Fruit fly (Drosophila melanogaster) whole organism, embryonic: ENCODE data around the gene CG34148.
A peak's percentile ranks its signal among the peaks of the same experiment; 100 is the strongest.

Experiments
- Bdp1 ChIP-seq: fragments of 200-800 bp; sonication (Bioruptor generic); optimal IDR thresholded peaks from 3 replicates; lab custom pipeline; 2016; ENCODE audit warnings: missing biosample characterization, missing genetic modification characterization
- CG10366 ChIP-seq: fragments of 200-800 bp; sonication (Bioruptor generic); IDR thresholded peaks from 2 replicates; pipeline ENCODE4 v1.3.6; 2022; ENCODE audit warnings: missing biosample characterization, missing genetic modification characterization
- CG11504 ChIP-seq: fragments of 200-800 bp; sonication (Bioruptor generic); optimal IDR thresholded peaks from 3 replicates; lab custom pipeline; 2019; ENCODE audit warnings: missing biosample characterization, mild to moderate bottlenecking, missing genetic modification characterization, moderate library complexity
- CG12236 ChIP-seq: fragments of 200-800 bp; sonication (Bioruptor generic); optimal IDR thresholded peaks from 2 replicates; lab custom pipeline; 2016; ENCODE audit warnings: missing biosample characterization, missing genetic modification characterization
- CG12659 ChIP-seq: fragments of 200-800 bp; sonication (Bioruptor generic); optimal IDR thresholded peaks from 3 replicates; lab custom pipeline; 2017; ENCODE audit warnings: mild to moderate bottlenecking, missing biosample characterization, missing genetic modification reagents, missing genetic modification characterization
- CG13296 ChIP-seq: fragments of 200-800 bp; sonication (Bioruptor generic); optimal IDR thresholded peaks from 3 replicates; lab custom pipeline; 2018; ENCODE audit warnings: missing biosample characterization, mild to moderate bottlenecking, missing genetic modification characterization
- CG13424 ChIP-seq: fragments of 200-800 bp; sonication (Bioruptor generic); optimal IDR thresholded peaks from 2 replicates; lab custom pipeline; 2019; ENCODE audit warnings: missing biosample characterization, mild to moderate bottlenecking, missing genetic modification characterization, moderate library complexity
- CG13775 ChIP-seq: fragments of 200-800 bp; sonication (Bioruptor generic); optimal IDR thresholded peaks from 3 replicates; lab custom pipeline; 2017; ENCODE audit warnings: missing biosample characterization, mild to moderate bottlenecking, missing genetic modification characterization
- CG13894 ChIP-seq: fragments of 200-800 bp; sonication (Bioruptor generic); optimal IDR thresholded peaks from 3 replicates; lab custom pipeline; 2018; ENCODE audit warnings: missing biosample characterization, mild to moderate bottlenecking, missing genetic modification characterization, moderate library complexity
- CG14667 ChIP-seq: fragments of 200-800 bp; sonication (Bioruptor generic); IDR thresholded peaks from 2 replicates; pipeline ENCODE4 v1.3.6; 2022; ENCODE audit warnings: missing biosample characterization, missing genetic modification characterization
- CG14965 ChIP-seq: fragments of 200-800 bp; sonication (Bioruptor generic); optimal IDR thresholded peaks from 2 replicates; lab custom pipeline; 2016; ENCODE audit warnings: missing biosample characterization, missing genetic modification characterization, borderline replicate concordance
- CG15073 ChIP-seq: fragments of 200-800 bp; sonication (Bioruptor generic); optimal IDR thresholded peaks from 2 replicates; lab custom pipeline; 2016; ENCODE audit warnings: missing biosample characterization, missing genetic modification characterization
- CG1792 ChIP-seq: fragments of 200-800 bp; sonication (Bioruptor generic); optimal IDR thresholded peaks from 2 replicates; lab custom pipeline; 2016; ENCODE audit warnings: missing biosample characterization, missing genetic modification characterization
- CG1832 ChIP-seq: fragments of 200-800 bp; sonication (Bioruptor generic); optimal IDR thresholded peaks from 2 replicates; lab custom pipeline; 2017; ENCODE audit warnings: missing biosample characterization, mild to moderate bottlenecking, missing genetic modification characterization, inconsistent platforms
- CG18476 ChIP-seq: fragments of 200-800 bp; sonication (Bioruptor generic); optimal IDR thresholded peaks from 2 replicates; lab custom pipeline; 2016; ENCODE audit warnings: missing biosample characterization, mild to moderate bottlenecking, missing genetic modification characterization
- CG18599 ChIP-seq: fragments of 200-800 bp; sonication (Bioruptor generic); optimal IDR thresholded peaks from 3 replicates; lab custom pipeline; 2017; ENCODE audit warnings: missing biosample characterization, missing genetic modification characterization, mild to moderate bottlenecking, moderate library complexity, missing genetic modification reagents
- CG2712 ChIP-seq: fragments of 200-800 bp; optimal IDR thresholded peaks from 3 replicates; lab custom pipeline; 2019; ENCODE audit warnings: missing biosample characterization, mild to moderate bottlenecking, missing genetic modification characterization, moderate library complexity
- CG30431 ChIP-seq: fragments of 200-800 bp; sonication (Bioruptor generic); optimal IDR thresholded peaks from 2 replicates; lab custom pipeline; 2017; ENCODE audit warnings: missing biosample characterization, missing genetic modification characterization
- CG5180 ChIP-seq: fragments of 200-800 bp; sonication (Bioruptor generic); optimal IDR thresholded peaks from 3 replicates; lab custom pipeline; 2017; ENCODE audit warnings: missing biosample characterization, missing genetic modification characterization, mild to moderate bottlenecking, moderate library complexity, missing genetic modification reagents
- CG7357 ChIP-seq: fragments of 200-800 bp; sonication (Bioruptor generic); IDR thresholded peaks from 3 replicates; pipeline ENCODE4 v1.3.6; 2022; ENCODE audit warnings: missing biosample characterization, missing genetic modification characterization
- CG7839 ChIP-seq: fragments of 200-800 bp; sonication (Bioruptor generic); optimal IDR thresholded peaks from 3 replicates; lab custom pipeline; 2018; ENCODE audit warnings: missing biosample characterization, mild to moderate bottlenecking, missing genetic modification characterization, moderate library complexity
- CG8388 ChIP-seq: fragments of 200-800 bp; sonication (Bioruptor generic); optimal IDR thresholded peaks from 2 replicates; lab custom pipeline; 2019; ENCODE audit warnings: missing biosample characterization, mild to moderate bottlenecking, missing genetic modification characterization, moderate library complexity
- D19A ChIP-seq: fragments of 200-800 bp; optimal IDR thresholded peaks from 3 replicates; lab custom pipeline; 2019; ENCODE audit warnings: missing biosample characterization, mild to moderate bottlenecking, missing genetic modification characterization, moderate library complexity
- Doc3 ChIP-seq: fragments of 200-800 bp; sonication (Bioruptor generic); IDR thresholded peaks from 3 replicates; pipeline ENCODE4 v1.3.6; 2022; ENCODE audit warnings: missing biosample characterization, missing genetic modification characterization; ENCODE audit not compliant: partially characterized antibody
- Eip74EF ChIP-seq, 2 experiments: fragments of 200-800 bp in 1 of 2; fragments of >200 bp in 1 of 2; sonication (Bioruptor generic) in 1 of 2; optimal IDR thresholded peaks; 2 replicates each; lab custom pipeline; 2017 to 2019; ENCODE audit warnings: missing biosample characterization in 2 of 2, missing genetic modification characterization in 2 of 2, mild to moderate bottlenecking in 1 of 2, moderate library complexity in 1 of 2
- HLHmδ ChIP-seq: fragments of 200-800 bp; sonication (Bioruptor generic); optimal IDR thresholded peaks from 2 replicates; lab custom pipeline; 2018; ENCODE audit warnings: missing biosample characterization, mild to moderate bottlenecking, missing genetic modification characterization, moderate library complexity
- Hand ChIP-seq: fragments of 200-800 bp; sonication (Bioruptor generic); optimal IDR thresholded peaks from 2 replicates; lab custom pipeline; 2017; ENCODE audit warnings: mild to moderate bottlenecking, missing biosample characterization, missing genetic modification reagents, missing genetic modification characterization
- Neu2 ChIP-seq: fragments of 200-800 bp; sonication (Bioruptor generic); optimal IDR thresholded peaks from 3 replicates; lab custom pipeline; 2016; ENCODE audit warnings: missing biosample characterization, missing genetic modification characterization, borderline replicate concordance
- Spps ChIP-seq: fragments of 200-800 bp; sonication (Bioruptor generic); optimal IDR thresholded peaks from 2 replicates; lab custom pipeline; 2018; ENCODE audit warnings: missing biosample characterization, mild to moderate bottlenecking, missing genetic modification characterization
- Ssrp ChIP-seq: fragments of 200-800 bp; sonication (Bioruptor generic); optimal IDR thresholded peaks from 2 replicates; lab custom pipeline; 2018; ENCODE audit warnings: missing biosample characterization, mild to moderate bottlenecking, missing genetic modification characterization, moderate library complexity
- Trl ChIP-seq, 3 experiments: fragments of >200 bp in 2 of 3; fragments of 200-800 bp in 1 of 3; sonication (Bioruptor generic) in 1 of 3; optimal IDR thresholded peaks; 2 replicates in 1 of 3; 3 replicates in 2 of 3; lab custom pipeline; 2016 to 2017; ENCODE audit warnings: missing biosample characterization in 1 of 3, missing genetic modification characterization in 1 of 3
- abd-A ChIP-seq: fragments of 200-800 bp; sonication (Bioruptor generic); optimal IDR thresholded peaks from 3 replicates; lab custom pipeline; 2019; ENCODE audit warnings: missing biosample characterization, mild to moderate bottlenecking, missing genetic modification characterization, moderate library complexity
- al ChIP-seq: fragments of 200-800 bp; sonication (Bioruptor generic); IDR thresholded peaks from 2 replicates; pipeline ENCODE4 v1.3.6; 2022; ENCODE audit warnings: missing biosample characterization, missing genetic modification characterization
- btn ChIP-seq: fragments of 200-800 bp; sonication (Bioruptor generic); optimal IDR thresholded peaks from 2 replicates; lab custom pipeline; 2016; ENCODE audit warnings: missing biosample characterization, missing genetic modification characterization
- chn ChIP-seq: fragments of 200-800 bp; sonication (Bioruptor generic); optimal IDR thresholded peaks from 2 replicates; lab custom pipeline; 2016; ENCODE audit warnings: missing biosample characterization, missing genetic modification characterization
- dysf ChIP-seq: fragments of 200-800 bp; sonication (Bioruptor generic); IDR thresholded peaks from 3 replicates; pipeline ENCODE4 v1.3.6; 2022; ENCODE audit warnings: missing biosample characterization, missing genetic modification characterization
- inv ChIP-seq: fragments of 200-800 bp; sonication (Bioruptor generic); IDR thresholded peaks from 2 replicates; pipeline ENCODE4 v1.3.6; 2022; ENCODE audit warnings: missing biosample characterization, missing genetic modification characterization; ENCODE audit not compliant: partially characterized antibody
- kay ChIP-seq: fragments of 200-800 bp; sonication (Bioruptor generic); optimal IDR thresholded peaks from 2 replicates; lab custom pipeline; 2016; ENCODE audit warnings: missing biosample characterization, missing genetic modification characterization
- knrl ChIP-seq: fragments of 200-800 bp; sonication (Bioruptor generic); IDR thresholded peaks from 3 replicates; pipeline ENCODE4 v1.3.6; 2022; ENCODE audit warnings: missing biosample characterization, missing genetic modification characterization; ENCODE audit not compliant: partially characterized antibody
- lbe ChIP-seq: fragments of 200-800 bp; sonication (Bioruptor generic); optimal IDR thresholded peaks from 2 replicates; lab custom pipeline; 2016; ENCODE audit warnings: missing biosample characterization, mild to moderate bottlenecking, missing genetic modification characterization
- luna ChIP-seq: fragments of 200-800 bp; sonication (Bioruptor generic); optimal IDR thresholded peaks from 2 replicates; lab custom pipeline; 2016; ENCODE audit warnings: missing biosample characterization, missing genetic modification characterization
- oc ChIP-seq: fragments of 200-800 bp; sonication (Bioruptor generic); optimal IDR thresholded peaks from 2 replicates; lab custom pipeline; 2018; ENCODE audit warnings: missing biosample characterization, mild to moderate bottlenecking, missing genetic modification characterization, moderate library complexity
- pho ChIP-seq: fragments of 200-800 bp; sonication (Bioruptor generic); optimal IDR thresholded peaks from 2 replicates; lab custom pipeline; 2016; ENCODE audit warnings: missing biosample characterization, missing genetic modification characterization
- pnt ChIP-seq: fragments of 200-800 bp; sonication (Bioruptor generic); optimal IDR thresholded peaks from 3 replicates; lab custom pipeline; 2016; ENCODE audit warnings: missing biosample characterization, missing genetic modification characterization
- ro ChIP-seq: fragments of 200-800 bp; sonication (Bioruptor generic); IDR thresholded peaks from 2 replicates; pipeline ENCODE4 v1.3.6; 2022; ENCODE audit warnings: missing biosample characterization, missing genetic modification characterization
- scrt ChIP-seq: fragments of 200-800 bp; sonication (Bioruptor generic); optimal IDR thresholded peaks from 2 replicates; lab custom pipeline; 2018; ENCODE audit warnings: missing biosample characterization, mild to moderate bottlenecking, missing genetic modification characterization, moderate library complexity
- sens ChIP-seq: fragments of 200-800 bp; sonication (Bioruptor generic); peaks from one replicate; lab custom pipeline; 2016; ENCODE audit warnings: missing biosample characterization, missing genetic modification characterization
- sima ChIP-seq: fragments of 200-800 bp; sonication (Bioruptor generic); optimal IDR thresholded peaks from 2 replicates; lab custom pipeline; 2016; ENCODE audit warnings: missing biosample characterization, missing genetic modification characterization
- stwl ChIP-seq: fragments of 200-800 bp; sonication (Bioruptor generic); optimal IDR thresholded peaks from 3 replicates; lab custom pipeline; 2018; ENCODE audit warnings: missing biosample characterization, mild to moderate bottlenecking, missing genetic modification characterization, moderate library complexity
- tgo ChIP-seq: fragments of 200-800 bp; sonication (Bioruptor generic); IDR thresholded peaks from 3 replicates; pipeline ENCODE4 v1.3.6; 2022; ENCODE audit warnings: missing biosample characterization, missing genetic modification characterization

Gene CG34148

DNA sequence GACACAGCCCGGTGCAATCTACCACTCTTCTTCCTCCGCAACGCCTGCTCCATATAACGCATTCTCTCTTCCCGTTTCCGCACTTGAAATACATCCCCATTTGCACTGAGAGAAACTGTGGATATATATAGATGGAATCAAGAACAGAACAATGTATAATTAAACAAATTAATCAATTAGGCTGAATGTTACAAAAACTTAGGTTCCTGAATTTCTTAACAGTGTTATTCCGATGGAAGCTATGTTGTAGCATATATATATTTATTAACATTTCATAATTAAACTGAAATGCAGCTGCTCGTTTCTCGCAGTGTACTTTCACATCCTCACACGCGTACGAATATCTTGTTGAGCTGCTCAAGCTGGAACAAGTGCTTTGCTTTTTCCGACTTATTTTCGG lies 19.0 kb downstream of the CG34148 start (continued):
- TF ChIP-seq inv (GFP tag; lab: Robert Waterston, UW) (no peak), knrl (no peak), Doc3 (GFP tag; lab: Robert Waterston, UW) (no peak), D19A (tag; lab: Kevin White, UChicago) (peak; percentile 44), CG12236 (GFP tag; lab: Kevin White, UChicago) (peak; percentile 47), pho (GFP tag; lab: Kevin White, UChicago) (no peak), CG5180 (GFP tag; lab: Kevin White, UChicago) (no peak), lbe (peak; percentile 87), CG7357 (GFP tag; lab: Robert Waterston, UW) (0 out of 3 replicates have a peak, but pooled peaks have one; percentile 45), sima (GFP tag; lab: Kevin White, UChicago) (no peak), stwl (tag; lab: Kevin White, UChicago) (peak; percentile 14), CG14965 (GFP tag; lab: Kevin White, UChicago) (no peak), Neu2 (GFP tag; lab: Kevin White, UChicago) (no peak), pnt (GFP tag; lab: Kevin White, UChicago) (peak; percentile 4), CG13296 (no peak), ro (GFP tag; lab: Robert Waterston, UW) (no peak), sens (GFP tag; lab: Kevin White, UChicago) (peak; percentile 91), CG2712 (tag; lab: Kevin White, UChicago) (peak; percentile 80), Eip74EF (GFP tag; optimal IDR thresholded peaks at IDR 0.05; lab: Kevin White, UChicago) (peak in 1 of 2 experiments; percentile 37), CG13424 (peak; percentile 43), CG30431 (GFP tag; lab: Kevin White, UChicago) (peak; percentile 50), tgo (GFP tag; lab: Robert Waterston, UW) (no peak), luna (GFP tag; lab: Kevin White, UChicago) (no peak), CG13894 (no peak), CG14667 (no peak), btn (no peak), HLHmδ (GFP tag; lab: Kevin White, UChicago) (no peak), CG18599 (GFP tag; lab: Kevin White, UChicago) (no peak), Bdp1 (no peak), Hand (no peak), al (GFP tag; lab: Robert Waterston, UW) (no peak), kay (GFP tag; lab: Kevin White, UChicago) (no peak), Ssrp (tag; lab: Kevin White, UChicago) (peak; percentile 63), oc (tag; lab: Kevin White, UChicago) (no peak), CG10366 (GFP tag; lab: Robert Waterston, UW) (no peak), dysf (GFP tag; lab: Robert Waterston, UW) (0 out of 3 replicates have a peak, but pooled peaks have one; percentile 47), Spps (peak; percentile 37), CG7839 (tag; lab: Kevin White, UChicago) (peak; percentile 62), CG15073 (peak; percentile 34), CG12659 (GFP tag; lab: Kevin White, UChicago) (peak; percentile 13), CG1792 (GFP tag; lab: Kevin White, UChicago) (no peak), chn (peak; percentile 31), CG11504 (tag; lab: Kevin White, UChicago) (peak; percentile 54), abd-A (tag; lab: Kevin White, UChicago) (no peak), scrt (GFP tag; lab: Kevin White, UChicago) (no peak), CG8388 (GFP tag; lab: Kevin White, UChicago) (peak; percentile 62), CG13775 (GFP tag; lab: Kevin White, UChicago) (peak; percentile 36), CG1832 (GFP tag; lab: Kevin White, UChicago) (no peak), CG18476 (peak; percentile 18), Trl (optimal IDR thresholded peaks at IDR 0.05; lab: Kevin White, UChicago) (no peak), Trl (GFP tag; optimal IDR thresholded peaks at IDR 0.05; lab: Kevin White, UChicago) (no peak)
